Worm (Caenorhabditis elegans): ENCODE results near the gene F17A9.5.

DNA sequence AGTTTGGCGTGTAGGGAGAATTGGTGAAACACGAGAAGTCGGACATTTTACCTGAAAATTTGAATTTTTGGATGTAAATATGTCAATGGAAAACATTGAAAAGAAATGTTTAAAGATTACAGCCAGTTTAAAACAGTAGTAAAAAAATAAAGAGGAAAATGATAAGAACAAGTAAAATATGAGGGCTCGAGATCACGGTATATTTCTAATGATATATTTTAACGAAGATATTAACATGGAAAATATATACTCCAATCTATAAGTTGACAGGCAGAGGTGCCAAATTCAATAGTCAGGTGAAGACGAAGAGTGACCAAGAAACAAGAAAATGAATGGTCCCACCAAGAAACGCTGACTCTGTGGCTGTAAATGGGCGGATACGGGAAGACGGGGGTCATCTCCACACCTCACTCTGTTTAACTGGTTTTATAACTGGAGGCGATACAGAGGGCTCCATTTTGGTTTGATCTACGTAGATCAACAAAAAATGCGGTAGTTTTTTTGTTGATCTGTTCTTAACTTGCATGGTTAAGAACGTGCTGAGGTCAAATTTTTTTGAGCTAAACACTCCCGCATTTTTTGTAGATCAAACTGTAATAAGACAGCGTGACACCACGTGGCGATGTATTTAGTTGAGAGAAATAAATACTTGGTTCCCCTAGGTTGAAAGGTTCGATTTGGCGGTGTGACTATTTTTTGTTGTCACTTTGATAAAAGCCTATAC is 7.5 kb upstream of the F17A9.5 start, which contains the start of gene ceh-49:
- no peak for TF ChIP-seq lin-15B (tag; optimal IDR thresholded peaks at IDR 0.05)
- no peak for TF ChIP-seq mdl-1 (tag; optimal IDR thresholded peaks at IDR 0.05)
- no peak for TF ChIP-seq nfya-1 (tag; optimal IDR thresholded peaks at IDR 0.05; ENCODE audit: insufficient read depth)
- no peak for TF ChIP-seq nhr-237 (tag; optimal IDR thresholded peaks at IDR 0.05)
- no peak for TF ChIP-seq ama-1 (optimal IDR thresholded peaks at IDR 0.05)
- TF ChIP-seq egl-27 (tag; optimal IDR thresholded peaks at IDR 0.05) = no peak
- TF ChIP-seq zag-1 (tag; optimal IDR thresholded peaks at IDR 0.05) = no peak
- no peak for TF ChIP-seq nhr-25 (tag; optimal IDR thresholded peaks at IDR 0.05)
- TF ChIP-seq nhr-11 (tag; optimal IDR thresholded peaks at IDR 0.05) = no peak
- no peak for TF ChIP-seq ceh-9 (tag; optimal IDR thresholded peaks at IDR 0.05)
